Fruit fly (Drosophila melanogaster) whole organism, prepupa: Measurements from ENCODE around the gene Cyp4d8.

ENCODE experiments used
- CG8119 ChIP-seq: fragments of 200-800 bp; sonication (Bioruptor generic); IDR thresholded peaks from 3 replicates; pipeline ENCODE4 v1.3.6; 2022; ENCODE audit warnings: missing biosample characterization, missing genetic modification characterization
- Hr38 ChIP-seq: sonication (Bioruptor generic); optimal IDR thresholded peaks from 2 replicates; lab custom pipeline; 2016; ENCODE audit warnings: missing biosample characterization, missing genetic modification characterization
- Hr39 ChIP-seq: fragments of 200-800 bp; sonication (Bioruptor generic); optimal IDR thresholded peaks from 2 replicates; lab custom pipeline; 2016; ENCODE audit warnings: missing biosample characterization, missing genetic modification characterization
- Hr4 ChIP-seq: fragments of 200-800 bp; sonication (Bioruptor generic); optimal IDR thresholded peaks from 3 replicates; lab custom pipeline; 2016; ENCODE audit warnings: missing biosample characterization, missing genetic modification characterization
- Lpt ChIP-seq: fragments of 200-800 bp; sonication (Bioruptor generic); optimal IDR thresholded peaks from 3 replicates; lab custom pipeline; 2016; ENCODE audit warnings: missing biosample characterization, missing genetic modification characterization
- achi ChIP-seq: fragments of 200-800 bp; sonication (Bioruptor generic); optimal IDR thresholded peaks from 3 replicates; lab custom pipeline; 2016; ENCODE audit warnings: missing biosample characterization, missing genetic modification characterization

- no peak for TF ChIP-seq Hr4 (GFP tag; lab: Kevin White, UChicago)
- TF ChIP-seq Hr39 (GFP tag; lab: Kevin White, UChicago) = no peak
- no peak for TF ChIP-seq achi (GFP tag; lab: Kevin White, UChicago)
- TF ChIP-seq Hr38 (GFP tag; lab: Kevin White, UChicago) = no peak
- no peak for TF ChIP-seq Lpt (GFP tag; lab: Kevin White, UChicago)
- no peak for TF ChIP-seq CG8119 (GFP tag; lab: Robert Waterston, UW)
Observed at dm6 chr3L:7541068-7541467, 45.1 kb upstream of the Cyp4d8 start, which contains the start of gene CG32374.
